Worm (Caenorhabditis elegans) whole organism, L3 larva: ENCODE data around the gene C06A6.4.
A peak's percentile ranks its signal among the peaks of the same experiment; 100 is the strongest.

Experiments used
- R02D3.7 ChIP-seq: fragments of 150-350 bp; optimal IDR thresholded peaks from 2 replicates; lab custom pipeline; 2014; ENCODE audit warnings: missing biosample characterization, missing genetic modification characterization
- ZK546.5 ChIP-seq: sonication (generic microtip); optimal IDR thresholded peaks from 2 replicates; lab custom pipeline; 2017; ENCODE audit warnings: missing biosample characterization, missing genetic modification characterization
- aly-2 ChIP-seq: fragments of 150-350 bp; optimal IDR thresholded peaks from 2 replicates; lab custom pipeline; 2014; ENCODE audit warnings: missing biosample characterization, missing genetic modification characterization
- ama-1 ChIP-seq: fragments of 150-350 bp; optimal IDR thresholded peaks from 2 replicates; lab custom pipeline; 2018
- ceh-16 ChIP-seq: sonication (generic microtip); optimal IDR thresholded peaks from 2 replicates; lab custom pipeline; 2017; ENCODE audit warnings: missing biosample characterization, missing genetic modification characterization
- ceh-28 ChIP-seq: fragments of 150-350 bp; optimal IDR thresholded peaks from 2 replicates; lab custom pipeline; 2014; ENCODE audit warnings: missing biosample characterization, missing genetic modification reagents, missing genetic modification characterization
- ceh-82 ChIP-seq: fragments of 150-350 bp; optimal IDR thresholded peaks from 2 replicates; lab custom pipeline; 2014; ENCODE audit warnings: missing biosample characterization, missing genetic modification characterization
- ceh-9 ChIP-seq: sonication (generic microtip); optimal IDR thresholded peaks from 2 replicates; lab custom pipeline; 2018; ENCODE audit warnings: missing biosample characterization, missing genetic modification characterization
- daf-12 ChIP-seq: fragments of 150-350 bp; optimal IDR thresholded peaks from 2 replicates; lab custom pipeline; 2014; ENCODE audit warnings: missing biosample characterization, missing genetic modification reagents, missing genetic modification characterization
- egl-27 ChIP-seq: sonication (generic microtip); optimal IDR thresholded peaks from 4 replicates; lab custom pipeline; 2017; ENCODE audit warnings: missing biosample characterization, missing genetic modification reagents, missing genetic modification characterization
- egl-5 ChIP-seq: fragments of 150-350 bp; optimal IDR thresholded peaks from 2 replicates; lab custom pipeline; 2017; ENCODE audit warnings: missing biosample characterization, missing genetic modification reagents, missing genetic modification characterization, inconsistent platforms
- elt-1 ChIP-seq: fragments of 150-350 bp; optimal IDR thresholded peaks from 2 replicates; lab custom pipeline; 2014; ENCODE audit warnings: missing biosample characterization, missing genetic modification characterization
- elt-2 ChIP-seq: sonication (generic microtip); optimal IDR thresholded peaks from 2 replicates; lab custom pipeline; 2016; ENCODE audit warnings: missing genetic modification reagents, mild to moderate bottlenecking, missing genetic modification characterization, missing compliant biosample characterization
- elt-3 ChIP-seq, 3 experiments: fragments of 150-350 bp in 1 of 3; sonication (generic microtip) in 2 of 3; optimal IDR thresholded peaks; 2 replicates in 2 of 3; 4 replicates in 1 of 3; lab custom pipeline; 2014 to 2017; ENCODE audit warnings: missing biosample characterization in 3 of 3, missing genetic modification characterization in 3 of 3
- eor-1 ChIP-seq, 2 experiments: fragments of 150-350 bp; optimal IDR thresholded peaks; 2 replicates each; lab custom pipeline; 2014 to 2018; ENCODE audit warnings: missing biosample characterization in 2 of 2, missing genetic modification characterization in 2 of 2
- fkh-10 ChIP-seq: sonication (generic microtip); optimal IDR thresholded peaks from 2 replicates; lab custom pipeline; 2017; ENCODE audit warnings: missing biosample characterization, missing genetic modification reagents, missing genetic modification characterization
- fkh-2 ChIP-seq: fragments of 150-350 bp; optimal IDR thresholded peaks from 2 replicates; lab custom pipeline; 2014; ENCODE audit warnings: missing biosample characterization, missing genetic modification reagents, missing genetic modification characterization
- fos-1 ChIP-seq: fragments of 150-350 bp; optimal IDR thresholded peaks from 2 replicates; lab custom pipeline; 2014; ENCODE audit warnings: missing biosample characterization, missing genetic modification characterization
- hmg-11 ChIP-seq: sonication (generic microtip); optimal IDR thresholded peaks from 2 replicates; lab custom pipeline; 2016; ENCODE audit warnings: missing genetic modification characterization, missing compliant biosample characterization
- jun-1 ChIP-seq: fragments of 150-350 bp; optimal IDR thresholded peaks from 2 replicates; lab custom pipeline; 2014; ENCODE audit warnings: missing biosample characterization, missing genetic modification reagents, missing genetic modification characterization
- lin-15B ChIP-seq: fragments of 150-350 bp; optimal IDR thresholded peaks from 2 replicates; lab custom pipeline; 2014; ENCODE audit warnings: missing biosample characterization, missing genetic modification characterization
- lin-39 ChIP-seq: fragments of 150-350 bp; optimal IDR thresholded peaks from 2 replicates; lab custom pipeline; 2018; ENCODE audit warnings: missing biosample characterization, missing genetic modification reagents, missing genetic modification characterization
- lsy-12 ChIP-seq: sonication (generic microtip); optimal IDR thresholded peaks from 2 replicates; lab custom pipeline; 2016; ENCODE audit warnings: mild to moderate bottlenecking, missing genetic modification characterization, missing compliant biosample characterization
- mdl-1 ChIP-seq: fragments of 150-350 bp; optimal IDR thresholded peaks from 2 replicates; lab custom pipeline; 2014; ENCODE audit warnings: missing biosample characterization, missing genetic modification characterization
- mml-1 ChIP-seq: fragments of 150-350 bp; sonication (generic microtip); optimal IDR thresholded peaks from 3 replicates; lab custom pipeline; 2014; ENCODE audit warnings: missing biosample characterization, missing genetic modification characterization
- nfya-1 ChIP-seq: sonication (generic microtip); optimal IDR thresholded peaks from 2 replicates; lab custom pipeline; 2017; ENCODE audit warnings: missing genetic modification characterization, mild to moderate bottlenecking, missing compliant biosample characterization, antibody characterized with exemption, moderate library complexity; ENCODE audit not compliant: insufficient read depth
- nhr-11 ChIP-seq: fragments of 150-350 bp; optimal IDR thresholded peaks from 2 replicates; lab custom pipeline; 2014; ENCODE audit warnings: missing biosample characterization, missing genetic modification characterization
- nhr-12 ChIP-seq: fragments of 150-350 bp; optimal IDR thresholded peaks from 2 replicates; lab custom pipeline; 2014; ENCODE audit warnings: missing biosample characterization, missing genetic modification characterization
- nhr-23 ChIP-seq: fragments of 150-350 bp; optimal IDR thresholded peaks from 2 replicates; lab custom pipeline; 2014; ENCODE audit warnings: missing biosample characterization, missing genetic modification reagents, missing genetic modification characterization
- nhr-237 ChIP-seq: fragments of 150-350 bp; optimal IDR thresholded peaks from 2 replicates; lab custom pipeline; 2014; ENCODE audit warnings: missing biosample characterization, missing genetic modification characterization
- nhr-25 ChIP-seq: sonication (generic microtip); optimal IDR thresholded peaks from 2 replicates; lab custom pipeline; 2017; ENCODE audit warnings: missing biosample characterization, missing genetic modification characterization
- nhr-28 ChIP-seq: fragments of 150-350 bp; optimal IDR thresholded peaks from 2 replicates; lab custom pipeline; 2014; ENCODE audit warnings: missing biosample characterization, missing genetic modification characterization
- nhr-43 ChIP-seq: sonication (generic microtip); optimal IDR thresholded peaks from 2 replicates; lab custom pipeline; 2016; ENCODE audit warnings: mild to moderate bottlenecking, missing genetic modification characterization, missing compliant biosample characterization; ENCODE audit not compliant: poor library complexity, severe bottlenecking
- nhr-67 ChIP-seq: fragments of 150-350 bp; optimal IDR thresholded peaks from 2 replicates; lab custom pipeline; 2014; ENCODE audit warnings: missing biosample characterization, missing genetic modification characterization
- nhr-76 ChIP-seq: fragments of 150-350 bp; sonication (generic microtip); optimal IDR thresholded peaks from 5 replicates; lab custom pipeline; 2014; ENCODE audit warnings: missing biosample characterization, missing genetic modification characterization
- nhr-77 ChIP-seq: fragments of 150-350 bp; optimal IDR thresholded peaks from 2 replicates; lab custom pipeline; 2014; ENCODE audit warnings: missing biosample characterization, missing genetic modification characterization
- pha-4 ChIP-seq: fragments of 150-350 bp; optimal IDR thresholded peaks from 2 replicates; lab custom pipeline; 2014; ENCODE audit warnings: missing biosample characterization, missing genetic modification reagents, missing genetic modification characterization
- pqm-1 ChIP-seq: fragments of 150-350 bp; optimal IDR thresholded peaks from 2 replicates; lab custom pipeline; 2017; ENCODE audit warnings: missing biosample characterization, missing genetic modification characterization, inconsistent platforms
- sea-2 ChIP-seq: fragments of 150-350 bp; sonication (generic microtip); optimal IDR thresholded peaks from 4 replicates; lab custom pipeline; 2014; ENCODE audit warnings: missing biosample characterization, missing genetic modification reagents, missing genetic modification characterization
- skn-1 ChIP-seq: fragments of 150-350 bp; optimal IDR thresholded peaks from 2 replicates; lab custom pipeline; 2014; ENCODE audit warnings: missing biosample characterization, missing genetic modification characterization
- snpc-4 ChIP-seq: fragments of 150-350 bp; optimal IDR thresholded peaks from 2 replicates; lab custom pipeline; 2014; ENCODE audit warnings: missing biosample characterization, missing genetic modification characterization
- tbx-2 ChIP-seq: sonication (generic microtip); optimal IDR thresholded peaks from 2 replicates; lab custom pipeline; 2016; ENCODE audit warnings: mild to moderate bottlenecking, missing genetic modification characterization, missing compliant biosample characterization
- unc-39 ChIP-seq: sonication (generic microtip); optimal IDR thresholded peaks from 4 replicates; lab custom pipeline; 2017; ENCODE audit warnings: missing biosample characterization, missing genetic modification characterization
- unc-62 ChIP-seq: fragments of 150-350 bp; sonication (generic microtip); optimal IDR thresholded peaks from 4 replicates; lab custom pipeline; 2014; ENCODE audit warnings: missing biosample characterization, missing genetic modification reagents, missing genetic modification characterization
- zag-1 ChIP-seq: fragments of 150-350 bp; optimal IDR thresholded peaks from 2 replicates; lab custom pipeline; 2014; ENCODE audit warnings: missing biosample characterization, missing genetic modification characterization
- ztf-11 ChIP-seq: fragments of 150-350 bp; optimal IDR thresholded peaks from 2 replicates; lab custom pipeline; 2014; ENCODE audit warnings: missing biosample characterization, missing genetic modification characterization
- ztf-4 ChIP-seq: fragments of 150-350 bp; optimal IDR thresholded peaks from 2 replicates; lab custom pipeline; 2014; ENCODE audit warnings: missing biosample characterization, missing genetic modification characterization

C06A6.4 gene

ce11 chrIV:7785506-7786065 is 43.5 kb downstream of the C06A6.4 start, which contains the start of gene tag-322:
TSS of gene tag-322 (minus strand) at chrIV:7785556.
- no peak for TF ChIP-seq elt-3 (tag; optimal IDR thresholded peaks at IDR 0.05; lab: Kevin White, UChicago)
- no peak for TF ChIP-seq ceh-82 (tag; lab: Kevin White, UChicago)
- no peak for TF ChIP-seq sea-2 (GFP tag; lab: Kevin White, UChicago)
- TF ChIP-seq nhr-25, result peak; percentile 9
- peak; percentile 17 for TF ChIP-seq lsy-12 (tag; lab: Kevin White, UChicago)
- TF ChIP-seq nfya-1 (tag; lab: Kevin White, UChicago), result peak; percentile 67
- TF ChIP-seq pha-4 (tag; lab: Kevin White, UChicago), result peak; percentile 80
- TF ChIP-seq nhr-23, result peak; percentile 75
- TF ChIP-seq egl-5 (tag; lab: Kevin White, UChicago), result peak; percentile 22
- TF ChIP-seq aly-2 (tag; lab: Kevin White, UChicago), result no peak
- peak; percentile 3 for TF ChIP-seq ceh-28 (tag; lab: Kevin White, UChicago)
- TF ChIP-seq jun-1 (tag; lab: Kevin White, UChicago), result peak; percentile 1
- TF ChIP-seq ztf-11, result no peak
- no peak for TF ChIP-seq fkh-2 (tag; lab: Kevin White, UChicago)
- TF ChIP-seq skn-1 (tag; lab: Kevin White, UChicago), result peak; percentile 40
- TF ChIP-seq nhr-77, result no peak
- TF ChIP-seq elt-1, result no peak
- no peak for TF ChIP-seq mdl-1 (tag; lab: Kevin White, UChicago)
- peak; percentile 47 for TF ChIP-seq hmg-11 (tag; lab: Kevin White, UChicago)
- no peak for TF ChIP-seq daf-12 (tag; lab: Kevin White, UChicago)
- no peak for TF ChIP-seq nhr-11
- no peak for TF ChIP-seq unc-62 (GFP tag; lab: Kevin White, UChicago)
- TF ChIP-seq R02D3.7, result peak; percentile 55
- TF ChIP-seq unc-39 (tag; lab: Kevin White, UChicago), result no peak
- no peak for TF ChIP-seq tbx-2 (tag; lab: Kevin White, UChicago)
- TF ChIP-seq nhr-237, result no peak
- no peak for TF ChIP-seq nhr-67 (tag; lab: Kevin White, UChicago)
- no peak for TF ChIP-seq egl-27 (tag; lab: Kevin White, UChicago)
- TF ChIP-seq elt-2 (tag; lab: Kevin White, UChicago), result peak; percentile 22
- TF ChIP-seq nhr-12 (tag; lab: Kevin White, UChicago), result no peak
- TF ChIP-seq lin-39, result no peak
- no peak for TF ChIP-seq zag-1 (tag; lab: Kevin White, UChicago)
- TF ChIP-seq snpc-4 (tag; lab: Kevin White, UChicago), result peak; percentile 38
- no peak for TF ChIP-seq eor-1 (tag; optimal IDR thresholded peaks at IDR 0.05; lab: Kevin White, UChicago)
- TF ChIP-seq ZK546.5, result no peak
- no peak for TF ChIP-seq nhr-76
- no peak for TF ChIP-seq fos-1 (tag; lab: Kevin White, UChicago)
- no peak for TF ChIP-seq ztf-4 (tag; lab: Kevin White, UChicago)
- peak; percentile 47 for TF ChIP-seq pqm-1 (tag; lab: Kevin White, UChicago)
- TF ChIP-seq ceh-16 (tag; lab: Kevin White, UChicago), result no peak
- no peak for TF ChIP-seq fkh-10 (GFP tag; lab: Kevin White, UChicago)
- TF ChIP-seq mml-1 (tag; lab: Kevin White, UChicago), result no peak
- no peak for TF ChIP-seq nhr-28 (tag; lab: Kevin White, UChicago)
- peak; percentile 84 for TF ChIP-seq lin-15B (tag; lab: Kevin White, UChicago)
- TF ChIP-seq ceh-9 (tag; lab: Kevin White, UChicago), result no peak
- TF ChIP-seq ama-1 (lab: Kevin White, UChicago), result no peak
- TF ChIP-seq nhr-43, result peak; percentile 35
- TF ChIP-seq, all 47 proteins: peak for 16
